Worm (Caenorhabditis elegans) whole organism, L2 larva: Measurements from ENCODE around the gene C30E1.4.

ENCODE experiments used
- R02D3.7 ChIP-seq: fragments of 150-350 bp; optimal IDR thresholded peaks from 2 replicates; lab custom pipeline; 2014; ENCODE audit warnings: missing biosample characterization, missing genetic modification characterization
- alr-1 ChIP-seq: fragments of 150-350 bp; optimal IDR thresholded peaks from 2 replicates; lab custom pipeline; 2014; ENCODE audit warnings: missing biosample characterization, missing genetic modification characterization
- aly-2 ChIP-seq: fragments of 150-350 bp; optimal IDR thresholded peaks from 2 replicates; lab custom pipeline; 2014; ENCODE audit warnings: missing biosample characterization, missing genetic modification characterization
- ama-1 ChIP-seq: fragments of 150-350 bp; optimal IDR thresholded peaks from 2 replicates; lab custom pipeline; 2018; ENCODE audit warnings: inconsistent platforms
- blmp-1 ChIP-seq: sonication (generic microtip); optimal IDR thresholded peaks from 2 replicates; lab custom pipeline; 2017; ENCODE audit warnings: missing genetic modification characterization, mild to moderate bottlenecking, missing compliant biosample characterization, antibody characterized with exemption, moderate library complexity; ENCODE audit not compliant: insufficient read depth
- ceh-16 ChIP-seq: fragments of 150-350 bp; optimal IDR thresholded peaks from 2 replicates; lab custom pipeline; 2014; ENCODE audit warnings: missing biosample characterization, missing genetic modification characterization
- ceh-82 ChIP-seq: fragments of 150-350 bp; optimal IDR thresholded peaks from 2 replicates; lab custom pipeline; 2014; ENCODE audit warnings: missing biosample characterization, missing genetic modification characterization
- crh-2 ChIP-seq: sonication (generic microtip); optimal IDR thresholded peaks from 2 replicates; lab custom pipeline; 2017; ENCODE audit warnings: missing biosample characterization, missing genetic modification characterization
- dmd-4 ChIP-seq: sonication (generic microtip); optimal IDR thresholded peaks from 2 replicates; lab custom pipeline; 2017; ENCODE audit warnings: missing biosample characterization, missing genetic modification characterization
- egl-27 ChIP-seq: sonication (generic microtip); optimal IDR thresholded peaks from 3 replicates; lab custom pipeline; 2017; ENCODE audit warnings: missing biosample characterization, missing genetic modification reagents, missing genetic modification characterization
- elt-1 ChIP-seq: fragments of 150-350 bp; optimal IDR thresholded peaks from 2 replicates; lab custom pipeline; 2014; ENCODE audit warnings: missing biosample characterization, missing genetic modification characterization
- gmeb-1 ChIP-seq: fragments of 150-350 bp; optimal IDR thresholded peaks from 2 replicates; lab custom pipeline; 2014; ENCODE audit warnings: missing biosample characterization, missing genetic modification characterization
- lin-11 ChIP-seq: fragments of 150-350 bp; sonication (generic microtip); optimal IDR thresholded peaks from 2 replicates; lab custom pipeline; 2014; ENCODE audit warnings: missing biosample characterization, missing genetic modification characterization, inconsistent platforms, mixed read lengths
- lin-13 ChIP-seq: fragments of 150-350 bp; optimal IDR thresholded peaks from 2 replicates; lab custom pipeline; 2014; ENCODE audit warnings: missing biosample characterization, missing genetic modification reagents, missing genetic modification characterization
- lin-39 ChIP-seq: fragments of 150-350 bp; optimal IDR thresholded peaks from 2 replicates; lab custom pipeline; 2014; ENCODE audit warnings: missing biosample characterization, missing genetic modification reagents, missing genetic modification characterization
- lsy-2 ChIP-seq, 2 experiments: fragments of 150-350 bp in 1 of 2; sonication (generic microtip) in 1 of 2; optimal IDR thresholded peaks; 2 replicates each; lab custom pipeline; 2014 to 2017; ENCODE audit warnings: missing biosample characterization in 2 of 2, missing genetic modification characterization in 2 of 2
- mab-5 ChIP-seq: fragments of 150-350 bp; optimal IDR thresholded peaks from 2 replicates; lab custom pipeline; 2014; ENCODE audit warnings: missing biosample characterization, missing genetic modification characterization
- nhr-10 ChIP-seq: sonication (generic microtip); optimal IDR thresholded peaks from 2 replicates; lab custom pipeline; 2017; ENCODE audit warnings: missing biosample characterization, missing genetic modification characterization
- nhr-129 ChIP-seq: fragments of 150-350 bp; optimal IDR thresholded peaks from 2 replicates; lab custom pipeline; 2014; ENCODE audit warnings: missing biosample characterization, missing genetic modification characterization
- nhr-21 ChIP-seq: fragments of 150-350 bp; optimal IDR thresholded peaks from 2 replicates; lab custom pipeline; 2014; ENCODE audit warnings: missing biosample characterization, missing genetic modification characterization
- nhr-23 ChIP-seq: fragments of 150-350 bp; optimal IDR thresholded peaks from 2 replicates; lab custom pipeline; 2014; ENCODE audit warnings: missing biosample characterization, missing genetic modification reagents, missing genetic modification characterization
- nhr-237 ChIP-seq: fragments of 150-350 bp; optimal IDR thresholded peaks from 2 replicates; lab custom pipeline; 2014; ENCODE audit warnings: missing biosample characterization, missing genetic modification characterization
- nhr-25 ChIP-seq: fragments of 150-350 bp; sonication (generic microtip); optimal IDR thresholded peaks from 3 replicates; lab custom pipeline; 2014; ENCODE audit warnings: missing biosample characterization, missing genetic modification characterization
- nhr-77 ChIP-seq: fragments of 150-350 bp; optimal IDR thresholded peaks from 2 replicates; lab custom pipeline; 2014; ENCODE audit warnings: missing biosample characterization, missing genetic modification characterization
- peb-1 ChIP-seq: fragments of 150-350 bp; optimal IDR thresholded peaks from 2 replicates; lab custom pipeline; 2014; ENCODE audit warnings: missing biosample characterization, missing genetic modification characterization
- sem-4 ChIP-seq: fragments of 150-350 bp; optimal IDR thresholded peaks from 2 replicates; lab custom pipeline; 2014; ENCODE audit warnings: missing biosample characterization, missing genetic modification reagents, missing genetic modification characterization
- skn-1 ChIP-seq: sonication (generic microtip); optimal IDR thresholded peaks from 2 replicates; lab custom pipeline; 2017; ENCODE audit warnings: missing biosample characterization, missing genetic modification characterization
- sma-9 ChIP-seq, 2 experiments: fragments of 150-350 bp in 1 of 2; sonication (generic microtip) in 1 of 2; optimal IDR thresholded peaks; 2 replicates each; lab custom pipeline; 2014 to 2016; ENCODE audit warnings: missing genetic modification characterization in 2 of 2, mild to moderate bottlenecking in 1 of 2, missing biosample characterization in 1 of 2, missing compliant biosample characterization in 1 of 2, missing genetic modification reagents in 1 of 2, moderate library complexity in 1 of 2
- snpc-4 ChIP-seq: fragments of 150-350 bp; optimal IDR thresholded peaks from 2 replicates; lab custom pipeline; 2014; ENCODE audit warnings: missing biosample characterization, missing genetic modification characterization
- unc-55 ChIP-seq: fragments of 150-350 bp; sonication (generic microtip); optimal IDR thresholded peaks from 3 replicates; lab custom pipeline; 2014; ENCODE audit warnings: missing biosample characterization, missing genetic modification reagents, missing genetic modification characterization
- unc-62 ChIP-seq: fragments of 150-350 bp; optimal IDR thresholded peaks from 2 replicates; lab custom pipeline; 2014; ENCODE audit warnings: missing biosample characterization, missing genetic modification reagents, missing genetic modification characterization
- zag-1 ChIP-seq: fragments of 150-350 bp; optimal IDR thresholded peaks from 2 replicates; lab custom pipeline; 2014; ENCODE audit warnings: missing biosample characterization, missing genetic modification characterization
- ztf-1 ChIP-seq: fragments of 200-800 bp; sonication (Bioruptor generic); conservative IDR thresholded peaks from 2 replicates; pipeline ENCODE4 v1.3.6; 2022; ENCODE audit warnings: missing genetic modification characterization, missing compliant biosample characterization
- ztf-4 ChIP-seq: fragments of 150-350 bp; optimal IDR thresholded peaks from 2 replicates; lab custom pipeline; 2014; ENCODE audit warnings: missing biosample characterization, missing genetic modification characterization

C30E1.4 gene

DNA sequence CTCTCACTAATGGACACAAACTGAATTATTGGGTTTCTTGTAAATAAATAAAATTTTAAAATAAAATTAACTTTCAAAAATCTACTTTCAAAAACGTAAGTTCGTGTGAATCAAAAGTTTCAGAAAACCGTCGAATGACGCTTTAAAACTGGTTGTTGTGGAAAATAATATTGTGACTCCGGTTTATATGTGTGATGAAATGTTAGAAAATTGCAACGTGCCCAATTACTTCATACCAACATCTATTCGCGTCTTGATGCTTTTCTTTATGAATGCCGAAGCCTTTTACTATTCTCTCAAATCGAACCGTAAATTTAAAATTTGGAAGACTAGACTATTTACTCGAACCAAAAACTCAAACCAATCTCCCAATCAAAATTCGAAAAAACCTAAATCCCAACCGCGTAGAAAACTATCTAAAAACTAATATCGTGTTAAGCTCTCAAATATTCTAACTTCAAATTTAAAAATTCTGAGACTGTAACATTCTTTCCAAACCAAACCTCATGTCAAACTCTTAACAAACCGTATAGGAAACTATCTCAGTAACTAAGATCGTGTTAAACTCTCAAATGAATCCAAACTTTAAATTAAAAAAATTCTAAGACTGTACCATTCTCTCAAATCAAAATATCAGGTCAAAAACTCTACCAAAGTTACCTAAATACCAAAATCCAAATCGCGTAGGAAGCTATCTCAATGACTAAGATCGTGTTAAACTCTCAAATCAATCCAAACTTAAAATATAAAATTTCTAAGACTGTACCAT lies 7.7 kb downstream of the C30E1.4 start:
- TF ChIP-seq lsy-2 (tag; optimal IDR thresholded peaks at IDR 0.05; lab: Kevin White, UChicago) (peak; percentile 37 to 43), lin-13 (GFP tag; lab: Kevin White, UChicago) (peak; percentile 81), snpc-4 (no peak), nhr-23 (tag; lab: Kevin White, UChicago) (no peak), nhr-237 (tag; lab: Kevin White, UChicago) (peak; percentile 13), skn-1 (peak; percentile 44), gmeb-1 (tag; lab: Kevin White, UChicago) (no peak), unc-62 (GFP tag; lab: Kevin White, UChicago) (no peak), nhr-21 (tag; lab: Kevin White, UChicago) (no peak), nhr-77 (peak; percentile 18), sem-4 (peak; percentile 66), ztf-4 (peak; percentile 87), nhr-129 (tag; lab: Kevin White, UChicago) (peak; percentile 96), aly-2 (tag; lab: Kevin White, UChicago) (no peak), ztf-1 (GFP tag; lab: Robert Waterston, UW) (no peak), ceh-82 (no peak), ceh-16 (tag; lab: Kevin White, UChicago) (no peak), nhr-10 (tag; lab: Kevin White, UChicago) (peak; percentile 33), nhr-25 (tag; lab: Kevin White, UChicago) (peak; percentile 67), ama-1 (lab: Kevin White, UChicago) (peak; percentile 99), R02D3.7 (tag; lab: Kevin White, UChicago) (no peak), crh-2 (no peak), sma-9 (GFP tag; optimal IDR thresholded peaks at IDR 0.05; lab: Kevin White, UChicago) (peak; percentile 40), sma-9 (tag; optimal IDR thresholded peaks at IDR 0.05; lab: Kevin White, UChicago) (no peak)

DNA sequence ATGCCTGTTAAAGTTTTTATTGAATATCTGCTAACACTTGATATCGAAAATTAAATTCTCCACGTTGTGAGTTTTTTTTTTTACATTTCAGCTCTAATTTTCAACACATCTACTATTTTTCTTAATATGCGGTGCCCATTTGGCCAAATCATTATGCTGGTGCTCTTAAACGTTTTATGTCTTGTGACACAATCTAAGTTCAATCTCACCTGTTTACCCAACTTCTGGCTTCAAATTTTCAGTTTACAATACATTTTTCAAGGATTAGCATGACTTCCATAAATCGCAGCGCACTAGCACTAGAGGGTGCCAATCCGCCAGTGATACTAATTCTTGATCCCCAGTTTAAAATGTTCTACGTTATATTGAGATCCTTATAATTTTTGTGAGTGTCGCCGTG lies 18.6 kb downstream of the C30E1.4 start:
- no peak for TF ChIP-seq lin-11 (tag; lab: Kevin White, UChicago)
- TF ChIP-seq nhr-21 (tag; lab: Kevin White, UChicago): no peak
- no peak for TF ChIP-seq lin-39 (tag; lab: Kevin White, UChicago)
- TF ChIP-seq dmd-4: no peak
- TF ChIP-seq egl-27 (tag; lab: Kevin White, UChicago): no peak
- no peak for TF ChIP-seq blmp-1 (tag; lab: Kevin White, UChicago)
- no peak for TF ChIP-seq zag-1 (tag; lab: Kevin White, UChicago)
- no peak for TF ChIP-seq nhr-237 (tag; lab: Kevin White, UChicago)
- no peak for TF ChIP-seq aly-2 (tag; lab: Kevin White, UChicago)
- no peak for TF ChIP-seq peb-1 (tag; lab: Kevin White, UChicago)
- TF ChIP-seq unc-55 (GFP tag; lab: Kevin White, UChicago): no peak
- no peak for TF ChIP-seq mab-5 (tag; lab: Kevin White, UChicago)
- TF ChIP-seq ceh-82: no peak
- TF ChIP-seq alr-1: no peak
- no peak for TF ChIP-seq nhr-23 (tag; lab: Kevin White, UChicago)
- TF ChIP-seq sem-4: no peak
- TF ChIP-seq, all 48 proteins: peak for 0

DNA sequence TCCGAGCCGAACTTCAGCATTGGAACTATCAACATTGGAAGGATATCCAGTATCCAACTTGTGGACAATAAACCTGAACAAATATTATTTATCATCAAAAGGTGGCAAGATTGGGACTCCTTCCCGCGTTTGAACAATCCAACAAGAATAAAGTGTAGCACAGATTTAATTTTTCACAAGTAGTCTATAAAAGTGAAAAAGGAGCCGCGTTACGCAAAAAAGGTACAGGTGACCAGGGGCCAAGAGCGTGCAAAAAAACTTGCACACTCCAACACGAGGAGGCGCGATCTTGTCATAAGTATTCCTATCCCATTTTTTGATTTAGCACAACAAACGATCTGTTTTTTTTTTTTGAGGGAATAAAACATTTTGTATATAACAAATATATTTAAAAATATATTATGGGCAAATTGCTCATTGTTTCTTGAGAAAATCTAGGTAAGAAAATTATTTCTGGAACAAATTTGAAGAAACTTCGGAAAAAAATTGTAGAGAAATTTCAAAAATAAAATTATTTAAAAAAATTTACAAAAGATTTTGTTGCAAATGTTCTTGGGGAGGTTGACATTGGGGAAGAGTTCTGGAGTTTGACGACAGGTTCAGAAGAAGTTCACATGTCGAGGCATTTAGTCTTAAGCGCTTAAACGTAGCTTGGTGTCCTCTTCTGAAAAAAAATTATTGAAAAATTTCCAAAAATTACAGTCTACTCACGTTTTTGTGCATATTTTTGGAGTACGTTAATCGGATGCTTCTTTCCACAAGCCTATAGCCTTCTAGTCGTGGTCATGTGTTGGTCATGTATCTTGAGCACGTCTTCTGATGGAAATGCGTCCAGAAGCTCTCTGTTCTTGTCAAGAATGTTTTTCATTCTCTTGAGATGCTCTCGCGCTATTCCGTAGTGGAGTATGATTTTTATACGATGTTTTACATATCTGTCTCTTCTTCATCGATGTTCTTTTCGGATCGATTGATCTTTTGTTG lies 20.5 kb downstream of the C30E1.4 start:
- TF ChIP-seq unc-55 (GFP tag; lab: Kevin White, UChicago) (peak; percentile 5), lin-39 (tag; lab: Kevin White, UChicago) (no peak), lsy-2 (tag; optimal IDR thresholded peaks at IDR 0.05; lab: Kevin White, UChicago) (no peak), snpc-4 (no peak), elt-1 (no peak), nhr-129 (tag; lab: Kevin White, UChicago) (peak; percentile 32), sma-9 (GFP tag; optimal IDR thresholded peaks at IDR 0.05; lab: Kevin White, UChicago) (no peak), sma-9 (tag; optimal IDR thresholded peaks at IDR 0.05; lab: Kevin White, UChicago) (no peak), ama-1 (lab: Kevin White, UChicago) (peak; percentile 92), nhr-25 (tag; lab: Kevin White, UChicago) (no peak)
